Fruit fly (Drosophila melanogaster) S2 (cell line): ENCODE results near the gene Ace.

Experiments
- CG8478 ChIP-seq: fragments of >200 bp; optimal IDR thresholded peaks from 2 replicates; lab custom pipeline; 2018
- CTCF ChIP-seq, 2 experiments: fragments of >200 bp; optimal IDR thresholded peaks; 2 replicates each; lab custom pipeline; 2018

Ace gene

DNA sequence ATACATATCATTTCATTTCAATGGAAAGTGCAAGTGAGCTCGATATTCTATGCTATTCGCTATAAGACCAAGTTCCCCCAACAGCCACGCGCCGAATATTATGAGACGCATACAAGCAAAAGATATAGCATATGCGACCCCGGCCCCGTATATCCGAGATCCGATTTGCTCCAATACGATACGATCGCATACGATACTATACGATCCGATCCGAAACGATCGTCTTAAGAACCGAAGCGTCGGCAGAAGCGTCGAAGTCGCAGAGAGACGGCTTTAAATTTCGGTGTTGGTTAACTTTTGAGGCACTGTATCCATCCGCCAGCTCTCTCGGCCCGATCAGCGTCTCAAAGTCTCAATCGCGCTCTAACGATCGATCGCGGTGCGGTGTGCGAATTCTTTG, 20.1 kb upstream of the Ace start, which contains the start of gene CG8630:
CG8630 (plus strand) TSS at position 303 of the 400 bp plus-strand sequence.
- TF ChIP-seq CG8478, result no peak
- TF ChIP-seq CTCF (optimal IDR thresholded peaks at IDR 0.05; lab: Kevin White, UChicago), result no peak

DNA sequence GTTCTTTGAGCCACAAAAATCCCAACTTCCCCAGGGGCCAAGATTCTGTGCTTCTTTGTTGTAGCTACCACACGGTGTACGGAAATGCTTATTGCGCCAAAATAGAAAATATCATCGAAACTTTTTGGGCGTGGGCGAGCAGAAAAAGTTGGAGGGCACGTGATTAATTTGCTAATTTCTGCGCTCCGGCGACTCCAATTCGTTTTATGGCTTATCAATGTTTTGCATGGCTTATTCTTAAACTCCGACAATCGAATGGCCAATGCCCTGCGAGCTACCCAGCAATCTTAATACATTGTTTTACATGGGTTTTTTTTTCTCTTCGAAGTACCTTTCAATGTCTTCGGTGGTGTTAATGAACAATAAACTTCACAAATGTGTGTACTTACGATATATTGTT, 16.2 kb upstream of the Ace start:
- no peak for TF ChIP-seq CTCF (optimal IDR thresholded peaks at IDR 0.05; lab: Kevin White, UChicago)
- TF ChIP-seq CG8478, result no peak

DNA sequence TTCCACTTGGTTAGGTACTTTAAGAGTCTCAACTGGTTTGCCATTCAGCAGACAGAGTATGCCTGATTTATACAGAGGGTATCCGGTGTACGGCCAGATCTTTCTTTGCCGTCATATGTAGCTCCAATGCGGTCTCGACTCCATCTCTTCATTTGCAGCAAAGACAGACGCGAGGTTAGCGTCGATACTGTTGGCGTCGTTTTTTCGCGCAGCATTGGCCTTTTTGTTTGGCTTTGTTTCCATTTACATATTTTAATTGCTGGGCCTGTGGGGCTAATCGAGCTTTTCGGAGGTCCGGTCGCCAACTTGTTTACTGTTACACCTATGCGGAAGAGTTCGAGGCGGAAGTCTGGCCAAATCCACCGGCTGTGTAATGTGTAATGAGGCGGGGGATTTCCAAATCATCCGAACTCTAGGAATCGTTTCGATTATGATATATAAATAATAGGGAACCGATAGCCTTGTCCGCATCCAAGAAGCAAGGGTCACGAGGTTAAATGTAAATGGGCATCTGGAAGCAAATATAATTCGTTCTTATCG, 15.0 kb upstream of the Ace start:
- no peak for TF ChIP-seq CTCF (optimal IDR thresholded peaks at IDR 0.05; lab: Kevin White, UChicago)

DNA sequence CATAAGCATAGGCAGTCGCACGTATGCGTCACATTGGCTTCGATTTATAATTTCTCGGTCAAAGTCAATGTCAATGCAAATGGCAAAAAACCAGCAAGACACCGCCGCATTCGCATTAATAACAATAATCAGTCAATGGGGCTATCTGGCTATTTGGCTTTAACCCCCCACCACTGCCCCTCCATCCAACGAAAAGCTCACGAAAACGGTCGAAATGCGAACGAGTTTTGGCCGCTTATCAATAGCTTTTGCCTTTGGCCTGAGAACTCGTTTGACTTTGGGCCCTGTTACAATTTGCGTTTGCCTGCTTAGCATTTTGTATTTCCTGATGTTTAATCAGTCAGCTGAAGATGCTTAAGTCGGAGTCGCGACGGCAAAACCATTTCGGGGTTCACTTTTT, 14.1 kb upstream of the Ace start:
- no peak for TF ChIP-seq CG8478

DNA sequence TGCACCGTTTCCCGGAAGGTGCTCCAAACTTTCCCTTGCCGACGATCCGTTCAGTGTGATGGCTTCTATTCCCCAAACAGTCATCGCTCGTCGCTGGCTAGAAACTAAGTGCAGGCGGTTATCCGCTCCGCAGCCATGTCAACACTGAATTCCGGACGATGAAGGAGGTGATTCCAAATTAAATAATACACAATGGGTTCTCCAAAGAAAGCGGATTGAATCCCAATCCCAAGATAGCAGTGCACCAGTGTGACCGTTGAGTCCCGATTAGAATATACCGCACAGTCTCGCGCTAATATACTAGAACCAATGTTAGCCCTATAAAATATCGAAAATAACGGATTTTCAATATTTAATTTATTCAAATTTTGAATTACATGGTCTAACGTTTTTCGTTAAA, 12.4 kb upstream of the Ace start, which contains the start of gene TBC1D5:
TBC1D5 (minus strand) TSS at position 254 of the 400 bp plus-strand sequence.
- no peak for TF ChIP-seq CTCF (optimal IDR thresholded peaks at IDR 0.05; lab: Kevin White, UChicago)
- TF ChIP-seq CG8478, result no peak

DNA sequence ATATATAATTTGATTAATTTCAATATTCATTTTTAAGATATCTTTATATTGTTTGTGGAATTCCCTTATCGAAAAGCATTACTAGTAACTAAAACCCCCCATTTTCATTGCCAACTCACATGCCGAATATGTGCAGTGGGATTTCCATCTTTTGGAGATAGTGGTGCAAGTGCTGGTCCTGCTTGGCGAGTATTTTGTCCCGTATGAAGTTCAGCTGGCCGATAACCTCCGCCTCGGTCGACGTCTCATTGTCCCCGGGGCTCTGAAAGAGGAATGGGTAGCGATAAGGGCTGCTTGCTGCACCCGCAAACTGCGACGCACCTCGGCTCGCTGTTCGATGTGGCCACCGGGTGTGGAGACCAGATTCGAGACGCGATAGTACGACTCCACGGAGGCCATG, 11.3 kb upstream of the Ace start:
- TF ChIP-seq CG8478 (no peak), CTCF (optimal IDR thresholded peaks at IDR 0.05; lab: Kevin White, UChicago) (no peak)

DNA sequence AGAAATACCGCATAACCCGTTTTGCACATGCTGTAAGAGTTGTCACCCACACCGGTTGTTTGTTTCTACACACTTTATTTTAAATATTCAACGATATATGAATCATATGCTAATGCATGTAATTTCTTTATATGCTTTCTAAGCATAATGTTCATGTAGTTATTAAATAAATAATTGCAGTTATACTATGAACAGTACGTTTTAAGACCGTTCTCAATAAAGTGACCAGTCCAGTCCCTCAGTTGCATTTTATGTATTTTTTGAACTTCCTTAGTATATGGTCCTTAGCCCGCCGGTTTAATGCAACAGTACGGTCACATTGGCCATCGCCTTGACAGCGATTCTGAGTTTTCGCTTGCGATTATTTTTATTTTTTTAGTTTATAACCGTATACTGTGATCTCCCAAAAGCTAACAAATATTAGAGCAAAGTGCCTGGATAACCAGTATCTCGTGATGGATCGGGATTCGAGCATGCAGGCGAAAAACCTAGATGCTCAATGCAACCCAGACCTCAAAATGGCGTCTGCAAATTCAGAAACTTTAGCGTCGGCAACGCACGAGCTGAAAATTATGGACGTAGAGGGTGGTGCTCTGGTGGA, 4.8 kb upstream of the Ace start, which contains the start of gene Ravus:
Ravus (minus strand) TSS at position 1 of the 601 bp plus-strand sequence.
- TF ChIP-seq CTCF (optimal IDR thresholded peaks at IDR 0.05; lab: Kevin White, UChicago) (no peak), CG8478 (no peak)

DNA sequence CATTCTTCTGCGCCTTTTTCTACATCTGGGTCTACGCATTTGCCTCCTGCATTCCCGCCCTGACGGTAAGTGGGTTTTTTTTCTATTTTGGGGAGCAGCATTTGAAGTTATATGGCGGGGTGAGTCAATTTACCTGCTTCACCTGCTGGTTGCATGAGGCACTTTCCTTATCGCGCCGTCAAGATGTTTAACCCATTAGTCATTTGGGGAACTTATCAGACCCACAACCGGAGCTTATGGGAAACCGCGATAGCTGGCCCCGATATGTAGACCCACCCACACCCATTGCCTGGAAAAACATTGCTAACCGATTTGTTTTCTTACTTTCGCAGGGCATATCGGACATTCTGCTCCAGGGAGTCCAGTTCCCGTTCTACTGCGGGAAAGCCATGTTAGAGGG, 2.4 kb upstream of the Ace start:
- TF ChIP-seq CTCF (optimal IDR thresholded peaks at IDR 0.05; lab: Kevin White, UChicago) (no peak), CG8478 (no peak)

DNA sequence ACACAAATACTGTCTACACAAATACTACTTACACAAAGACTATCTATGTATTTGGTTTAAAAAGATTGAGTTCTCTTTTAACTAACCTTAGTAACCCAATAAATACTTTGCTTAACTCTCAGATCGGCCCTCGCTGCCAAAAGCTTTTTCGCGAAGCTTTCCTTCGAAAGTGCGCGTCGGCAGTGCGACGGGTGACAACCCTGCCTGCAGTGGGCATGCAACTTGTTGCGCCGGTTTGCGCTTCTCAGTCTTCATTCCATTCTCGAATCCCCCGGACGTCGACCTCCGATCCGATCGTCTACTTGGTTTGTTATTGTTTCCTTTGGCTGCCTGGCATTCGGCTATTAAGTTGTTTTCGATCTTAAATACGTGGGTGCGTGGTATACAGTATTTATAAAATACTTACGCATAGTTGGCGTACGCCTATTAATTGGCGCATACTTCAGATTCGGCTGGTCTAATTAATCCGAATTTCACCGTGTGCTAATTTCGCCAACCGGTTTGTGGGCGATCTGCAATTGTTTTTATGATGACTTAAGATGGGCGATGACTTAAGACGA, 877 bp upstream of the Ace start, which contains the start of gene CG11686:
CG11686 (plus strand) TSS at position 243 of the 560 bp plus-strand sequence.
- TF ChIP-seq CG8478 (no peak), CTCF (optimal IDR thresholded peaks at IDR 0.05; lab: Kevin White, UChicago) (no peak)

DNA sequence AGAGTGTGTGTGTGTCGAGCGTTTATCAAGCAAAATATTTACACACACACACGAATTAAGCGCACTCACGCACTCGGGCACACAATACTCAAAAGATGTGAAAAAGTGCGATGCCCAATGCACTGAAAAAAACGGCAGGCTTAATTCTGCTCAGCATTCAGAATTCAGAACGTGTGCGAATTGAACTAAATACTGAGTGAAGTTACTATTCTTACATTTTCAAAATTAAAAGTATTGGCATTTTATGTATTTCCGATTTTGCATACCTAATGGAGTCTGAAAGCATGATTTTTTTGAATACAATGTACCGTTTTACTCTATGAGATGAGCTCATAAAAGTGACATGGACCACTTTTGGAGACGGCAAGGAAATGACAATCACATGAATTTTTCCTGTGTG, 2.2 kb downstream of the Ace start:
- no peak for TF ChIP-seq CG8478
- TF ChIP-seq CTCF (optimal IDR thresholded peaks at IDR 0.05; lab: Kevin White, UChicago), result no peak

DNA sequence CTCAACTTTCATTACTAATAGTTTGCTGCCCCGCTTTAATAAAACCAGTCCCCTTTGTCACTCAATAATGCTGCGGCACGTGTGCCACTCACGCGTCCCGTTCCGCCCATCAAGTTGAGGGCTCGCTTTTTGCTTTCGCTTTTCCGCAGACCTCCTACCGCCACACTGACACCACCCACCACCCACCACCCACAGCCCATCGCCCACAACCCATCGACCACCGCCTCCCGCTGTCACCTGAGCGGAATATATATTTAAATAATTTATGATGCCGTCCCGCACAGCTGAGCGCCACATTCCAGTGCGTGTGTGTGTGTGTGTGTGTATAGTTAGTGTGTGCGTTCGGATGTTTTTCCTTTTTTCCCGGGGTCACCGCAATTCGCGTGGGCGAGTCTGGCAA, 17.6 kb downstream of the Ace start:
- TF ChIP-seq CTCF (optimal IDR thresholded peaks at IDR 0.05; lab: Kevin White, UChicago), result no peak
- no peak for TF ChIP-seq CG8478

DNA sequence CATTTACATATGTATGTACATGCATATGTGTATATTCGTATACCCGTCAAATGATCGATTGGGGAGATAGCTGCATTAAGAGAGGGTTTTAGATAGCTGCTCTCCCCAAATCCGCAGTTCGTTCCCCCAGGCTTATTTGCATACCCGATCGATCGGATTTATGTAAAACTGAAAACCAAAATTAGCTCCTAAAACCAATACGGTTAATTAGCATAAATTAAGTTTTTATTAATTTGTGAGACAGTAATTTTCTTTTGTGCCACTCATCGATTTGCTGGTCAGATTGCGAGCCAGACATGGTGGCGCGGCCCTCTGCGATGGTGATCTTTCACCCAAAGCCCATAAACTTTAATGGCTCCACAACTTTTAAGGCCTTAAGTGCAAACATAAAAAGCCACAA, 28.1 kb downstream of the Ace start:
- TF ChIP-seq CTCF (optimal IDR thresholded peaks at IDR 0.05; lab: Kevin White, UChicago), result no peak
- no peak for TF ChIP-seq CG8478

DNA sequence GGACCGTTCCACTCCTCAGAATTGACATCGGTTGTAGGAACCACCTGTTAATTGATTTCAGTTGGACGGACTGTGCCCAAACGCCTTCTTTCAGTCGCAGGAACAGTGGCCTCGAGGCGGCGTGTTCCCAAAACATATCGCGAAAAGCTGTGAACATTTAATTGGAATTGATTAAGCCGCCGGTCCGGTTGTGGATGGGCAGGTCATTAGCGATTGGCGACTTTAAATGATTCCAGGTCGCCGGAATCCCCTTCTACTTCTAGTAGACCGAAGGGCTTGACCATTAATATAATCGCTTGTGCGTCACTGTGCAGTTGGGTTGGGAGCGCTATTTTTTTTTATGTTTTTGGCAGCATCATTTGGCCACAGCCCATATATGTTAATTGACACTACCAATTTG, 37.5 kb downstream of the Ace start:
- TF ChIP-seq CG8478, result no peak
- no peak for TF ChIP-seq CTCF (optimal IDR thresholded peaks at IDR 0.05; lab: Kevin White, UChicago)

DNA sequence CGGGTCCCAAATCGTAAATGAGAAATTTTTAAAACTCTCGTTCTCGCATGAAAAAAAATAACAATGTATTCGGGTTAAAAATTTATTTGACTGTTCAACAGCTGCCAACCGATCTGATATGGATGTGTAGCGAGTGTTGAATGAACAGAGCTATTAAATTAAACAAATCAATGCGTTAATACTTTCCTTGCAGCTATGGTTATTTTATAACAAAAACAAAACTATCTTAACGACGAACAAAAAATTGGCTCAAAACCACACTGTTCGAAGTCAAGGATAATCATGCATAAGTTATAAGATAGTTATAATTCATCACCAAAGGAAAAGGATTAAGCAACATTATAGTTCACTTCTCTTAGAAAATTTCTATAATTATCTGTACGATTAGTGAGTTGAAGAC, 38.8 kb downstream of the Ace start, which contains the start of gene CG8476:
CG8476 (minus strand) TSS at position 101 of the 400 bp plus-strand sequence.
- TF ChIP-seq CG8478 (no peak), CTCF (optimal IDR thresholded peaks at IDR 0.05; lab: Kevin White, UChicago) (no peak)

DNA sequence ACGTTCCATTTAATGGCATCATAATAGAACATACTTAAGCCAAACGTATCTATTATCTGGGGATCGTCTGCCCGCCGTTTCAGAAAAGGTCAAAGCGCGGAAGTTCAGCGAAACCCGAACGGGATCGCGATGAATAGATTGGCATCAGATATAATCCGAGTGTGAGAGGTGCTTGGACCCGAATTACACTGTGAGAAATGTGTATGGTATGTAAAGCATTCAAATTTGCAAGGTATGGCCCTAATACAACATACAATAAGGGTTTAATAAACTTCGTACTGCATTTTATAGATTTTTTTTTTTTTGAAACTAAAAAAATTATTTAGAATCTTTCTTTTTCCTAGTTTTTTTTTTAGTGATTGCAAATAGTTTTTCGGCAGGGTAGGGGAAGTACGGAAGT, 40.6 kb downstream of the Ace start:
- TF ChIP-seq CG8478, result no peak

DNA sequence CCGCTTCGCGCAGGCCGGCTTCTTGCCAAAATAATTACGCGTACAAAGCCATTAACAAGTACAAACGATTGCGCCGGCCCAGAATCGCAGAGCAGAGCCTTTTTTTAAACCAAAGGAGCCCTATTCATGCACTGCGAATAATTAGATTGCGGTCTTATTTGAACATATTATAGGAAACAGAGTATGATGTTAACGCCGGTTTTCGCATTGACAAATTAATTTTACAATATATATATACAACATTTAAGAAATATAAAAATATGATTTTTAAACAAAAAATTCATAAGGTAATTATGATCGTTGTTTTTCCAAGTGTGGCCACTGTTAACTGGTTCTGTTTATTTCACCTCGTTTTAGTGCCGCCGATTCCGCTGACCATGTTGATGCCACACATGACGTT, 44.2 kb downstream of the Ace start:
- TF ChIP-seq CG8478 (no peak), CTCF (optimal IDR thresholded peaks at IDR 0.05; lab: Kevin White, UChicago) (no peak)

DNA sequence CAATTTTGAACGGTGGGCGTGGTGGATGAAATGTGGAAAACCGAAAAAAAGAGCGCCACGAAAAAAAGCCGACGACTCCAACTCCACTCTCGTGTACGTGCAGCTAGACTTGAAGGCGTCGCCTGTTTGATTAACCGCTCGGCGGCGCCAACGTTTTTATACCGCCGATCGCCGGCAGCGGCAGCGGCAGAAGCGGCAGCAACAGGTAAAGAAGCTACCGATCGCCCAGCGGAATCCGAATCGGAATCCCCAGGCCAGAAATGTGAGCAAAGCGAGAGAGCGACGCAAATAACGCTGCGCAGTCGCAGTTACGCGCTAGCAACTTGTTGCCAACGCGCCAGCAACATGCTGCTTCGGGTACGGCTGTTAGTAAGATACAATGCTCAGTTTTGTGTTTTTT, 45.0 kb downstream of the Ace start, which contains the start of gene CG8483:
CG8483 (minus strand) TSS at position 119 of the 400 bp plus-strand sequence.
- TF ChIP-seq CG8478 (no peak), CTCF (optimal IDR thresholded peaks at IDR 0.05; lab: Kevin White, UChicago) (no peak)
